Fruit fly (Drosophila melanogaster) whole organism, embryonic: ENCODE data around the gene IntS4.
A peak's percentile ranks its signal among the peaks of the same experiment; 100 is the strongest.

Experiments
- CG10431 ChIP-seq: fragments of 200-800 bp; sonication (Bioruptor generic); optimal IDR thresholded peaks from 3 replicates; lab custom pipeline; 2018; ENCODE audit warnings: missing biosample characterization, mild to moderate bottlenecking, missing genetic modification characterization
- CG11504 ChIP-seq: fragments of 200-800 bp; sonication (Bioruptor generic); optimal IDR thresholded peaks from 3 replicates; lab custom pipeline; 2019; ENCODE audit warnings: missing biosample characterization, mild to moderate bottlenecking, missing genetic modification characterization, moderate library complexity
- CG12236 ChIP-seq: fragments of 200-800 bp; sonication (Bioruptor generic); optimal IDR thresholded peaks from 2 replicates; lab custom pipeline; 2016; ENCODE audit warnings: missing biosample characterization, missing genetic modification characterization
- CG12744 ChIP-seq: fragments of 200-800 bp; sonication (Bioruptor generic); optimal IDR thresholded peaks from 2 replicates; lab custom pipeline; 2016; ENCODE audit warnings: missing biosample characterization, missing genetic modification characterization
- CG14965 ChIP-seq: fragments of 200-800 bp; sonication (Bioruptor generic); optimal IDR thresholded peaks from 2 replicates; lab custom pipeline; 2016; ENCODE audit warnings: missing biosample characterization, missing genetic modification characterization, borderline replicate concordance
- CG15011 ChIP-seq: fragments of 200-800 bp; sonication (Bioruptor generic); optimal IDR thresholded peaks from 3 replicates; lab custom pipeline; 2018; ENCODE audit warnings: missing biosample characterization, mild to moderate bottlenecking, missing genetic modification characterization
- CG1602 ChIP-seq: fragments of 200-800 bp; sonication (Bioruptor generic); optimal IDR thresholded peaks from 3 replicates; lab custom pipeline; 2016; ENCODE audit warnings: missing biosample characterization, missing genetic modification characterization
- CG17361 ChIP-seq: fragments of 200-800 bp; sonication (Bioruptor generic); IDR thresholded peaks from 3 replicates; pipeline ENCODE4 v1.3.6; 2022; ENCODE audit warnings: missing biosample characterization, missing genetic modification characterization
- CG1832 ChIP-seq: fragments of 200-800 bp; sonication (Bioruptor generic); optimal IDR thresholded peaks from 2 replicates; lab custom pipeline; 2017; ENCODE audit warnings: missing biosample characterization, mild to moderate bottlenecking, missing genetic modification characterization, inconsistent platforms
- CG3995 ChIP-seq: fragments of 200-800 bp; sonication (Bioruptor generic); optimal IDR thresholded peaks from 3 replicates; lab custom pipeline; 2016; ENCODE audit warnings: missing biosample characterization, missing genetic modification characterization
- CG4424 ChIP-seq: fragments of 200-800 bp; sonication (Bioruptor generic); optimal IDR thresholded peaks from 3 replicates; lab custom pipeline; 2016; ENCODE audit warnings: missing biosample characterization, missing genetic modification characterization
- CG6689 ChIP-seq: fragments of 200-800 bp; sonication (Bioruptor generic); IDR thresholded peaks from 2 replicates; pipeline ENCODE4 v1.3.6; 2022; ENCODE audit warnings: missing biosample characterization, missing genetic modification characterization
- CG6813 ChIP-seq: fragments of 200-800 bp; sonication (Bioruptor generic); optimal IDR thresholded peaks from 2 replicates; lab custom pipeline; 2017; ENCODE audit warnings: missing biosample characterization, missing genetic modification characterization, mild to moderate bottlenecking, moderate library complexity, missing genetic modification reagents
- CG9817 ChIP-seq: fragments of 200-800 bp; sonication (Bioruptor generic); optimal IDR thresholded peaks from 2 replicates; lab custom pipeline; 2018; ENCODE audit warnings: missing biosample characterization, mild to moderate bottlenecking, missing genetic modification characterization, moderate library complexity
- Dad ChIP-seq: fragments of 200-800 bp; sonication (Bioruptor generic); optimal IDR thresholded peaks from 3 replicates; lab custom pipeline; 2016; ENCODE audit warnings: missing biosample characterization, missing genetic modification characterization
- Dbx ChIP-seq: fragments of 200-800 bp; sonication (Bioruptor generic); IDR thresholded peaks from 3 replicates; pipeline ENCODE4 v1.3.6; 2022; ENCODE audit warnings: missing biosample characterization, missing genetic modification characterization
- H15 ChIP-seq: fragments of 200-800 bp; sonication (Bioruptor generic); IDR thresholded peaks from 3 replicates; pipeline ENCODE4 v1.3.6; 2022; ENCODE audit warnings: missing biosample characterization, missing genetic modification characterization
- HmgZ ChIP-seq: fragments of 200-800 bp; sonication (Bioruptor generic); optimal IDR thresholded peaks from 2 replicates; lab custom pipeline; 2018; ENCODE audit warnings: missing biosample characterization, mild to moderate bottlenecking, missing genetic modification characterization
- Hr78 ChIP-seq, 2 experiments: fragments of 200-800 bp in 1 of 2; fragments of >200 bp in 1 of 2; sonication (Bioruptor generic) in 1 of 2; optimal IDR thresholded peaks; 2 replicates each; lab custom pipeline; 2017 to 2019; ENCODE audit warnings: missing biosample characterization in 2 of 2, missing genetic modification characterization in 2 of 2, mild to moderate bottlenecking in 1 of 2, moderate library complexity in 1 of 2
- Kr ChIP-seq: fragments of 200-800 bp; sonication (Bioruptor generic); optimal IDR thresholded peaks from 2 replicates; lab custom pipeline; 2017; ENCODE audit warnings: missing biosample characterization, mild to moderate bottlenecking, missing genetic modification characterization
- Med ChIP-seq: fragments of 200-800 bp; sonication (Bioruptor generic); peaks from one replicate; lab custom pipeline; 2016; ENCODE audit warnings: missing biosample characterization, missing genetic modification characterization, mild to moderate bottlenecking, inconsistent platforms, moderate library complexity
- Oli ChIP-seq: fragments of 200-800 bp; sonication (Bioruptor generic); optimal IDR thresholded peaks from 2 replicates; lab custom pipeline; 2018; ENCODE audit warnings: missing biosample characterization, mild to moderate bottlenecking, missing genetic modification characterization, moderate library complexity
- Spps ChIP-seq: fragments of 200-800 bp; sonication (Bioruptor generic); optimal IDR thresholded peaks from 2 replicates; lab custom pipeline; 2018; ENCODE audit warnings: missing biosample characterization, mild to moderate bottlenecking, missing genetic modification characterization
- TFAM ChIP-seq: fragments of 200-800 bp; sonication (Bioruptor generic); optimal IDR thresholded peaks from 2 replicates; lab custom pipeline; 2017; ENCODE audit warnings: missing biosample characterization, missing genetic modification characterization, inconsistent platforms
- Taf1 ChIP-seq: fragments of 200-800 bp; sonication (Bioruptor generic); IDR thresholded peaks from 2 replicates; pipeline ENCODE4 v1.3.6; 2022; ENCODE audit warnings: missing biosample characterization, missing genetic modification characterization
- Xrp1 ChIP-seq: fragments of 200-800 bp; sonication (Bioruptor generic); IDR thresholded peaks from 2 replicates; pipeline ENCODE4 v1.3.6; 2022; ENCODE audit warnings: missing biosample characterization, missing genetic modification characterization
- YL-1 ChIP-seq: fragments of 200-800 bp; sonication (Bioruptor generic); optimal IDR thresholded peaks from 3 replicates; lab custom pipeline; 2017; ENCODE audit warnings: missing biosample characterization, mild to moderate bottlenecking, missing genetic modification characterization
- al ChIP-seq: fragments of 200-800 bp; sonication (Bioruptor generic); IDR thresholded peaks from 2 replicates; pipeline ENCODE4 v1.3.6; 2022; ENCODE audit warnings: missing biosample characterization, missing genetic modification characterization
- bowl ChIP-seq: fragments of 200-800 bp; sonication (Bioruptor generic); IDR thresholded peaks from 2 replicates; pipeline ENCODE4 v1.3.6; 2022; ENCODE audit warnings: missing biosample characterization, missing genetic modification characterization
- crol ChIP-seq: fragments of 200-800 bp; sonication (Bioruptor generic); IDR thresholded peaks from 2 replicates; pipeline ENCODE4 v1.3.6; 2022; ENCODE audit warnings: missing biosample characterization, missing genetic modification characterization
- dan ChIP-seq: fragments of 200-800 bp; sonication (Bioruptor generic); IDR thresholded peaks from 2 replicates; pipeline ENCODE4 v1.3.6; 2022; ENCODE audit warnings: missing biosample characterization, missing genetic modification characterization
- disco-r ChIP-seq: fragments of 200-800 bp; sonication (Bioruptor generic); optimal IDR thresholded peaks from 2 replicates; lab custom pipeline; 2016; ENCODE audit warnings: missing biosample characterization, missing genetic modification characterization
- dmrt99B ChIP-seq: fragments of 200-800 bp; sonication (Bioruptor generic); optimal IDR thresholded peaks from 2 replicates; lab custom pipeline; 2018; ENCODE audit warnings: missing biosample characterization, mild to moderate bottlenecking, missing genetic modification characterization, moderate library complexity
- exex ChIP-seq: fragments of 200-800 bp; sonication (Bioruptor generic); optimal IDR thresholded peaks from 4 replicates; lab custom pipeline; 2018; ENCODE audit warnings: missing biosample characterization, mild to moderate bottlenecking, missing genetic modification characterization, moderate library complexity
- gce ChIP-seq: fragments of 200-800 bp; sonication (Bioruptor generic); IDR thresholded peaks from 3 replicates; pipeline ENCODE4 v1.3.6; 2022; ENCODE audit warnings: missing biosample characterization, missing genetic modification characterization
- gcm2 ChIP-seq: fragments of 200-800 bp; sonication (Bioruptor generic); optimal IDR thresholded peaks from 2 replicates; lab custom pipeline; 2016; ENCODE audit warnings: missing biosample characterization, missing genetic modification characterization
- grau ChIP-seq: fragments of 200-800 bp; optimal IDR thresholded peaks from 3 replicates; lab custom pipeline; 2019; ENCODE audit warnings: missing biosample characterization, mild to moderate bottlenecking, missing genetic modification characterization, moderate library complexity
- grn ChIP-seq: fragments of 200-800 bp; sonication (Bioruptor generic); optimal IDR thresholded peaks from 3 replicates; lab custom pipeline; 2017; ENCODE audit warnings: missing biosample characterization, missing genetic modification characterization
- jigr1 ChIP-seq: fragments of 200-800 bp; sonication (Bioruptor generic); IDR thresholded peaks from 3 replicates; pipeline ENCODE4 v1.3.6; 2022; ENCODE audit warnings: missing biosample characterization, missing genetic modification characterization
- lbe ChIP-seq: fragments of 200-800 bp; sonication (Bioruptor generic); optimal IDR thresholded peaks from 2 replicates; lab custom pipeline; 2016; ENCODE audit warnings: missing biosample characterization, mild to moderate bottlenecking, missing genetic modification characterization
- lilli ChIP-seq: fragments of 200-800 bp; sonication (Bioruptor generic); optimal IDR thresholded peaks from 3 replicates; lab custom pipeline; 2016; ENCODE audit warnings: missing biosample characterization, missing genetic modification characterization
- onecut ChIP-seq: fragments of 200-800 bp; sonication (Bioruptor generic); IDR thresholded peaks from 2 replicates; pipeline ENCODE4 v1.3.6; 2022; ENCODE audit warnings: missing biosample characterization, missing genetic modification characterization
- pnt ChIP-seq: fragments of 200-800 bp; sonication (Bioruptor generic); optimal IDR thresholded peaks from 3 replicates; lab custom pipeline; 2016; ENCODE audit warnings: missing biosample characterization, missing genetic modification characterization
- pros ChIP-seq: fragments of 200-800 bp; sonication (Bioruptor generic); optimal IDR thresholded peaks from 3 replicates; lab custom pipeline; 2019; ENCODE audit warnings: missing biosample characterization, mild to moderate bottlenecking, missing genetic modification characterization, moderate library complexity
- sc ChIP-seq, 3 experiments: fragments of >200 bp in 2 of 3; fragments of 200-800 bp in 1 of 3; sonication (Bioruptor generic) in 1 of 3; optimal IDR thresholded peaks; 2 replicates in 2 of 3; 3 replicates in 1 of 3; lab custom pipeline; 2017; ENCODE audit warnings: mild to moderate bottlenecking in 1 of 3, missing biosample characterization in 1 of 3, missing genetic modification characterization in 1 of 3, missing genetic modification reagents in 1 of 3
- trh ChIP-seq: fragments of 200-800 bp; sonication (Bioruptor generic); optimal IDR thresholded peaks from 2 replicates; lab custom pipeline; 2016; ENCODE audit warnings: missing biosample characterization, missing genetic modification characterization
- unpg ChIP-seq: fragments of 200-800 bp; sonication (Bioruptor generic); optimal IDR thresholded peaks from 3 replicates; lab custom pipeline; 2018; ENCODE audit warnings: missing biosample characterization, mild to moderate bottlenecking, missing genetic modification characterization, moderate library complexity
- vnd ChIP-seq: fragments of 200-800 bp; sonication (Bioruptor generic); IDR thresholded peaks from 3 replicates; pipeline ENCODE4 v1.3.6; 2022; ENCODE audit warnings: missing biosample characterization, missing genetic modification characterization; ENCODE audit not compliant: partially characterized antibody
- wdn ChIP-seq: fragments of 200-800 bp; sonication (Bioruptor generic); IDR thresholded peaks from 2 replicates; pipeline ENCODE4 v1.3.6; 2022; ENCODE audit warnings: missing biosample characterization, missing genetic modification characterization

IntS4 gene

DNA sequence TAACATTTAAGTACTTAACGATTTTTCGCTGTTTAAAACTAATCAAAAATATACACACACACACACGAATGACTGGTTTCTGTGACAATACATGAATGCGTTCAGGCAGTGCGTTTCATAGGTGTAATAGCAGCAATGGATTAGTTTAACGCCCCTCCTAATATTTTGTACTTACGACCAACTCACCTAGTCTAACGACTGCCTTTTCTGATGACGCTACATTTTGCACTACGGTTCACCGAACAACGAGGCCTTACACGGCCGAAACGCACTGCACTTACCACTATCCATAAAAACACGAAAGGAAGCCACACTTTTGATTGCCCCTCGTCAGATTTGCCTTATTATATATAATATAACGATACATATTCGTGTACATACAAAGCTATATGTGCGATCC is 42.6 kb upstream of the IntS4 start (continued):
- TF ChIP-seq vnd (GFP tag; lab: Robert Waterston, UW) (no peak), CG17361 (GFP tag; lab: Robert Waterston, UW) (no peak), Dad (GFP tag; lab: Kevin White, UChicago) (no peak), Xrp1 (GFP tag; lab: Robert Waterston, UW) (peak; percentile 57; the same call in 1 of the 2 replicates), onecut (GFP tag; lab: Robert Waterston, UW) (no peak; the same call in 1 of the 2 replicates), HmgZ (no peak), Spps (tag; lab: Kevin White, UChicago) (no peak), CG9817 (peak; percentile 16), H15 (GFP tag; lab: Robert Waterston, UW) (0 out of 3 replicates have a peak, but pooled peaks have one; percentile 41), wdn (0 out of 2 replicates have a peak, but pooled peaks have one; percentile 11), pnt (GFP tag; lab: Kevin White, UChicago) (peak; percentile 0), jigr1 (GFP tag; lab: Robert Waterston, UW) (no peak), gce (no peak), unpg (GFP tag; lab: Kevin White, UChicago) (no peak), CG14965 (GFP tag; lab: Kevin White, UChicago) (no peak), CG6813 (no peak), TFAM (GFP tag; lab: Kevin White, UChicago) (no peak), Taf1 (GFP tag; lab: Robert Waterston, UW) (no peak), CG3995 (no peak), CG1832 (GFP tag; lab: Kevin White, UChicago) (no peak), CG12744 (GFP tag; lab: Kevin White, UChicago) (no peak)
- TF ChIP-seq, all 482 proteins: peak for 126

- TF ChIP-seq grn, result peak; percentile 55
- no peak for TF ChIP-seq CG6689 (GFP tag; lab: Robert Waterston, UW)
- peak; percentile 13 for TF ChIP-seq grau (tag; lab: Kevin White, UChicago)
- TF ChIP-seq exex (tag; lab: Kevin White, UChicago), result peak; percentile 64
- no peak for TF ChIP-seq Oli (tag; lab: Kevin White, UChicago)
- TF ChIP-seq Med (GFP tag; lab: Kevin White, UChicago), result peak; percentile 46
- TF ChIP-seq Dbx, result no peak
- TF ChIP-seq Hr78 (GFP tag; optimal IDR thresholded peaks at IDR 0.05; lab: Kevin White, UChicago), result peak in 1 of 2 experiments; percentile 66
- no peak for TF ChIP-seq bowl (GFP tag; lab: Robert Waterston, UW)
- no peak for TF ChIP-seq CG1602
- no peak for TF ChIP-seq disco-r (GFP tag; lab: Kevin White, UChicago)
Observed at dm6 chrX:8593159-8593476, 34.5 kb upstream of the IntS4 start.

DNA sequence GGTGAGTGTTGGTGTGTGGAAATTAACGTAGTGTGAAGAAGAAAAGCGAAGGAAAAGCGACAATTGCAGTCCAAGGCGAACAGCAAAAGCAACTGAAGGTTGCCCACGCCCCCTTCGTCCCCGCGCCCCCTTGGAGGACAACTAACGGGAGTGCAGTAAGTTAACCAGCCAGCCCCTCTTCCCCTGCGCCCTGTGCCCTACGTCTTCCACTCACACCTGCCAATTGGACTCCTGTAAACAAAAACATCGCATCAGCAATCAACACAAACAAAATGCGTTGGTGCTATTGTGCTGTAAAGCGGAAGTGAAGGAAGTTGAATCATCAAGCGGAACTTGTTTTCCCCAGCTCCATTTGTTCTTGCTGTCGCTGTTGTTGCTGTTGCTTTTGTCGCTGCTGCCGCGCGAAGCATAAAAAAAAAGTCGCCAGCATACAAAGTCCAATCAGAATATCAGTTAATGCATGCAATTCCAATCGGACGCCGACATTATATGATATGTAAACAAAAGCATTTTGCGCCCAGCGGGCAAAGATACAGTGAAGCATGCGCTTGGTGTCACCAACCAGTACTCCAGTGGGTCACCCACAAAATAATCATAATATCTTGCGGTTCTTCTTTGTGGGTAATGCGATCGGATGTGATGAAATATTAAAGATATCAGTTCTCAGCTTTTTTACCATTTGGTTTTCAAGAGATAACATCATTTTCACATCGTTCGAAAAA is 34.0 kb upstream of the IntS4 start:
- TF ChIP-seq al (GFP tag; lab: Robert Waterston, UW) (no peak), CG12236 (no peak), Kr (no peak), lbe (peak; percentile 2), CG11504 (tag; lab: Kevin White, UChicago) (no peak), trh (no peak), CG9817 (no peak), gcm2 (GFP tag; lab: Kevin White, UChicago) (no peak), crol (GFP tag; lab: Robert Waterston, UW) (peak; percentile 83), CG15011 (GFP tag; lab: Kevin White, UChicago) (no peak), YL-1 (GFP tag; lab: Kevin White, UChicago) (no peak), pros (GFP tag; lab: Kevin White, UChicago) (peak; percentile 32), dan (GFP tag; lab: Robert Waterston, UW) (no peak), dmrt99B (tag; lab: Kevin White, UChicago) (no peak), CG6813 (no peak), CG4424 (GFP tag; lab: Kevin White, UChicago) (no peak), lilli (GFP tag; lab: Kevin White, UChicago) (peak; percentile 2), sc (optimal IDR thresholded peaks at IDR 0.05; lab: Kevin White, UChicago) (no peak), sc (GFP tag; optimal IDR thresholded peaks at IDR 0.05; lab: Kevin White, UChicago) (no peak), CG10431 (no peak)
